Fruit fly (Drosophila melanogaster): ENCODE measurements around the gene CG31808.

The CG31808 gene

DNA sequence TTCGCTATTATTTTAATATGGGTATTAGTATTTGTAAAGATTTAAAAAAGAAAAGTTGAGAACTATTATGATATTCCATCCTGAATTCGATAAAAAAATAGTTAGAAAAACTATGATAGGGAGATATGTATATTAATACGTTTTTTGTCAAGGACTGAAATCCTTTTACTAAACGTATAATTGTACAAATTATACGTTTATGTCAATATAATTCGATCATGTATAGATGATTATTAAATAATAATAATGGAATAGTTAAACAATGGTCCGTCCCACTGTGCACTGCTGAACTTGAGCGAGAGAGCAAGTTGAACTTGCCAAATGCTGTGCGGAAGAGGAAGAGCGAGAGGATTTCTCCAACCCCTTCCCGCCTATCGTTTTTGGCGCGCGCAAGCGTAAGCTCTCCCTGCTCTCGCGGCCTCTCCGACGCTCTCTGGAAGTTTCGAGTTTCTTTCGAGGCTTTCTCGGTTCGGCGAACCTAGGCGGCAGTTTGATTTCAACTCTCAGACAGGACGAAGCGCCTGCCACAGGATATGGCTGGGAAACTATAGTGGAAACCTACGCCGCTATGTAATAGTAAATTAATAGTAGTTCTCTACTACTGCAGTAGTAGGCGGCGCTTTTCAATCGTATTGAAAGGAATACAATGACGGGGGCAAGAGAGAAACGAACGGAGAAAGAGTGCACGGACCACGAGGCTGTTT is 30.9 kb downstream of the CG31808 start (continued):
- peak; percentile 85 for TF ChIP-seq Ets96B (tag; optimal IDR thresholded peaks at IDR 0.05)
- no peak for TF ChIP-seq Sox102F (GFP tag; optimal IDR thresholded peaks at IDR 0.05)
- peak in 1 of 2 experiments; percentile 89 for TF ChIP-seq salr (GFP tag; optimal IDR thresholded peaks at IDR 0.05)
- TF ChIP-seq Eip93F (GFP tag; optimal IDR thresholded peaks at IDR 0.05) = no peak
- peak; percentile 79 to 83 for TF ChIP-seq ss (GFP tag; optimal IDR thresholded peaks at IDR 0.05)
- TF ChIP-seq topi (GFP tag; optimal IDR thresholded peaks at IDR 0.05) = no peak
- TF ChIP-seq acj6 (GFP tag; optimal IDR thresholded peaks at IDR 0.05) = peak; percentile 85
- peak; percentile 85 for TF ChIP-seq OdsH (GFP tag; optimal IDR thresholded peaks at IDR 0.05)
- TF ChIP-seq Hr38 (GFP tag; optimal IDR thresholded peaks at IDR 0.05) = no peak
- no peak for TF ChIP-seq Ets21C (GFP tag; optimal IDR thresholded peaks at IDR 0.05)
- TF ChIP-seq Met (GFP tag; optimal IDR thresholded peaks at IDR 0.05) = peak; percentile 75
- TF ChIP-seq dsx (GFP tag; optimal IDR thresholded peaks at IDR 0.05; ENCODE audit: poor library complexity, severe bottlenecking) = peak; percentile 81
- TF ChIP-seq Lpt (GFP tag; optimal IDR thresholded peaks at IDR 0.05) = peak; percentile 83
- TF ChIP-seq fd85E (GFP tag; optimal IDR thresholded peaks at IDR 0.05) = peak; percentile 29
- TF ChIP-seq CG4318 (GFP tag; optimal IDR thresholded peaks at IDR 0.05) = peak; percentile 66
- peak; percentile 89 for TF ChIP-seq CG3032 (tag; optimal IDR thresholded peaks at IDR 0.05)
- TF ChIP-seq CG6792 (GFP tag; optimal IDR thresholded peaks at IDR 0.05) = peak; percentile 82
- TF ChIP-seq svp (GFP tag) = peak; percentile 79
- peak; percentile 43 for TF ChIP-seq CG7368 (GFP tag; optimal IDR thresholded peaks at IDR 0.05)
- peak; percentile 79 for TF ChIP-seq CG6276 (GFP tag; optimal IDR thresholded peaks at IDR 0.05)
- peak; percentile 71; the same call in 2 of the 3 replicates for TF ChIP-seq CG8119 (GFP tag; IDR thresholded peaks at IDR 0.05)
- TF ChIP-seq CG10669 (GFP tag; optimal IDR thresholded peaks at IDR 0.05) = peak; percentile 60
- peak; percentile 73 for TF ChIP-seq CG16779 (tag; optimal IDR thresholded peaks at IDR 0.05)
- TF ChIP-seq eg (GFP tag; IDR thresholded peaks at IDR 0.05) = peak; percentile 66
- TF ChIP-seq CG9139 (GFP tag; optimal IDR thresholded peaks at IDR 0.05) = peak; percentile 48
- peak; percentile 61 for TF ChIP-seq Smox (GFP tag; optimal IDR thresholded peaks at IDR 0.05)
- TF ChIP-seq Eip78C (GFP tag) = peak; percentile 93
- TF ChIP-seq Blimp-1 (GFP tag; optimal IDR thresholded peaks at IDR 0.05) = no peak
- TF ChIP-seq Hr39 (GFP tag; optimal IDR thresholded peaks at IDR 0.05) = no peak
- TF ChIP-seq pdm3 (GFP tag; optimal IDR thresholded peaks at IDR 0.05) = peak; percentile 66
- peak; percentile 5 for TF ChIP-seq CG1621 (tag; optimal IDR thresholded peaks at IDR 0.05)
- TF ChIP-seq CG10631 (GFP tag; optimal IDR thresholded peaks at IDR 0.05) = peak; percentile 86
- TF ChIP-seq CG31627 (GFP tag; optimal IDR thresholded peaks at IDR 0.05) = no peak
- TF ChIP-seq CG8632 (GFP tag; optimal IDR thresholded peaks at IDR 0.05) = peak; percentile 87
- TF ChIP-seq CG11294 (GFP tag; IDR thresholded peaks at IDR 0.05) = peak; percentile 49
- peak; percentile 7 for TF ChIP-seq cyc (GFP tag; optimal IDR thresholded peaks at IDR 0.05)
- peak; percentile 78 for TF ChIP-seq CG11762 (GFP tag; optimal IDR thresholded peaks at IDR 0.05; ENCODE audit: insufficient read depth)

DNA sequence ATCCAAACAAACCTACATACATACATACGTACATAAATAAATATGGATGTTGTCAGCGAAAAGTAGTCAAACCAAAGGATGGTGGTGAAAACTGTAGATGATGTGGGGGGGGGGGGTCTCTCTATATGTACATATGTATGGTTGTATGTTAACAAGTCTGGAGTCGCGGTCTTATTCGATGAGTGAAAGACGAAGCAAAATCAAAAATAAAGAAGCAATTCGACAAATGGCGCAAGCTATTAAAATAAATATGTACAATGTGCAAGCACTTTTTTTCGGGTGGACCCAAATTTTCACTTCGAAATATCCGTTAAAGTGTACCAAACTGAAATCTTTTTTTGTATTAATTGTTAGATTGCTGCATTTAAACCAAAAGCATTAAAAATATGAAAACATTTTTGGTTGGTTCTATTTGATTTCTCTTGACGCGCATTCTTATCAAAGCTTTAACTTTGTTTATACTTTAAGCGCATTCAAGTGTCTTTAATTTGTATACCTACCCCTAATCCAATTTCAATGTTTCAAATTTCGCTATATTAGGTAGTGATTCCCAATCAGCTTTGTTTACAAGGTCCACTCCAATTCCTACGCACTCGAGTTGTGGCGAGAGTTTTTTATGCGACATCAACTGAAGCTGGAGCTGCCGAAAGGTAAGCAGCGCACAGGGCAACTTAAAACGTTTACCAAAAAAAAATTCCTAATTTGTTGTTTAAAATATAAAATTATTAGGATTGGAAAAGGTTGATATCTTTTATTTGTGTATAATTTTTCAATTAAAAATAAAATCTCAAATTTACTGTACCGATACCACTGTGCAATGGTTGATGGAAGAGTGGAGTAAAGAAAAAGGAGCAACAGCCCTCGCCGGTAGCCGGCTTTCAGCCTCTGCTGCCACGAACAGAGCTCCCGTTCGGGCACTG is 31.8 kb downstream of the CG31808 start, which contains the start of gene CG31807:
Gene CG31807, minus strand, starts transcription at position 51 of the 920 bp plus-strand sequence.
- TF ChIP-seq lz (GFP tag; optimal IDR thresholded peaks at IDR 0.05) (peak; percentile 92), Ets21C (GFP tag; optimal IDR thresholded peaks at IDR 0.05) (peak; percentile 87), CG7368 (GFP tag; optimal IDR thresholded peaks at IDR 0.05) (peak; percentile 90), Gug (GFP tag; IDR thresholded peaks at IDR 0.05) (peak; percentile 65), CG6276 (GFP tag; optimal IDR thresholded peaks at IDR 0.05) (peak; percentile 95), fkh (GFP tag; optimal IDR thresholded peaks at IDR 0.05) (no peak), achi (GFP tag; optimal IDR thresholded peaks at IDR 0.05) (peak; percentile 96), eg (GFP tag; IDR thresholded peaks at IDR 0.05) (peak; percentile 68), ss (GFP tag; optimal IDR thresholded peaks at IDR 0.05) (peak; percentile 96 to 97), CG8319 (GFP tag; optimal IDR thresholded peaks at IDR 0.05) (peak; percentile 87), CG8119 (GFP tag; IDR thresholded peaks at IDR 0.05) (peak; percentile 98), Hr39 (GFP tag; optimal IDR thresholded peaks at IDR 0.05) (peak; percentile 91), vri (GFP tag; optimal IDR thresholded peaks at IDR 0.05) (peak; percentile 85), CG3032 (tag; optimal IDR thresholded peaks at IDR 0.05) (peak; percentile 97), Sox102F (GFP tag; optimal IDR thresholded peaks at IDR 0.05) (peak; percentile 96), Ets96B (tag; optimal IDR thresholded peaks at IDR 0.05) (peak; percentile 95), CG6792 (GFP tag; optimal IDR thresholded peaks at IDR 0.05) (peak; percentile 93), CG31627 (GFP tag; optimal IDR thresholded peaks at IDR 0.05) (peak; percentile 91), acj6 (GFP tag; optimal IDR thresholded peaks at IDR 0.05) (peak; percentile 95), pdm3 (GFP tag; optimal IDR thresholded peaks at IDR 0.05) (peak; percentile 96), salr (GFP tag; optimal IDR thresholded peaks at IDR 0.05) (peak; percentile 86 to 95), CG32006 (GFP tag; optimal IDR thresholded peaks at IDR 0.05) (peak; percentile 97), CG3919 (GFP tag; optimal IDR thresholded peaks at IDR 0.05) (peak; percentile 97), dsx (GFP tag; optimal IDR thresholded peaks at IDR 0.05; ENCODE audit: poor library complexity, severe bottlenecking) (peak; percentile 97), CG10631 (GFP tag; optimal IDR thresholded peaks at IDR 0.05) (peak; percentile 92), Lpt (GFP tag; optimal IDR thresholded peaks at IDR 0.05) (peak; percentile 94)
